Worm (Caenorhabditis elegans): ENCODE results near the gene otub-4.

ce11 chrIV:3337275-3337674 lies 40.7 kb downstream of the otub-4 start:
- TF ChIP-seq ceh-63 (GFP tag; optimal IDR thresholded peaks at IDR 0.05) = no peak
- TF ChIP-seq rnt-1 (tag; optimal IDR thresholded peaks at IDR 0.05) = no peak

Measured in whole organism, L1 larva.